Worm (Caenorhabditis elegans) whole organism, midembryonic: ENCODE measurements around the gene F57A8.6.

Source experiments
- T22C8.4 ChIP-seq: fragments of 200-800 bp; sonication (Bioruptor generic); IDR thresholded peaks from 2 replicates; pipeline ENCODE4 v1.3.6; 2022; ENCODE audit warnings: missing genetic modification characterization, missing compliant biosample characterization
- cog-1 ChIP-seq: sonication (generic microtip); optimal IDR thresholded peaks from 2 replicates; lab custom pipeline; 2016; ENCODE audit warnings: missing genetic modification characterization, missing compliant biosample characterization
- flt-1 ChIP-seq: fragments of 200-800 bp; sonication (Bioruptor generic); IDR thresholded peaks from 2 replicates; pipeline ENCODE4 v1.3.6; 2022; ENCODE audit warnings: missing genetic modification characterization, missing compliant biosample characterization
- klf-2 ChIP-seq: fragments of 200-800 bp; sonication (Bioruptor generic); conservative IDR thresholded peaks from 2 replicates; pipeline ENCODE4 v1.3.6; 2022; ENCODE audit warnings: missing genetic modification reagents, missing genetic modification characterization, missing compliant biosample characterization
- med-1 ChIP-seq: sonication (generic microtip); optimal IDR thresholded peaks from 2 replicates; lab custom pipeline; 2017; ENCODE audit warnings: missing genetic modification characterization, mild to moderate bottlenecking, missing compliant biosample characterization, antibody characterized with exemption, missing genetic modification reagents; ENCODE audit not compliant: insufficient read depth
- ref-1 ChIP-seq: fragments of 200-800 bp; sonication (Bioruptor generic); conservative IDR thresholded peaks from 2 replicates; pipeline ENCODE4 v1.3.6; 2022; ENCODE audit warnings: missing genetic modification reagents, missing genetic modification characterization, missing compliant biosample characterization
- tab-1 ChIP-seq: fragments of 200-800 bp; sonication (Bioruptor generic); IDR thresholded peaks from 2 replicates; pipeline ENCODE4 v1.3.6; 2022; ENCODE audit warnings: missing genetic modification characterization, missing compliant biosample characterization
- ztf-23 ChIP-seq: fragments of 200-800 bp; sonication (Bioruptor generic); IDR thresholded peaks from 2 replicates; pipeline ENCODE4 v1.3.6; 2022; ENCODE audit warnings: missing genetic modification reagents, missing genetic modification characterization, missing compliant biosample characterization
- ztf-29 ChIP-seq: fragments of 200-800 bp; sonication (Bioruptor generic); IDR thresholded peaks from 2 replicates; pipeline ENCODE4 v1.3.6; 2022; ENCODE audit warnings: missing genetic modification reagents, missing genetic modification characterization, missing compliant biosample characterization

Gene F57A8.6

ce11 chrV:10084864-10085263 is 11.2 kb upstream of the F57A8.6 start, which contains the start of gene R04B5.6:
TSS of gene R04B5.6 (plus strand) at chrV:10085164.
- TF ChIP-seq T22C8.4: no peak
- no peak for TF ChIP-seq cog-1 (tag; lab: Kevin White, UChicago)
- no peak for TF ChIP-seq flt-1 (GFP tag; lab: Robert Waterston, UW)
- no peak for TF ChIP-seq tab-1 (GFP tag; lab: Robert Waterston, UW)
- no peak for TF ChIP-seq ref-1 (GFP tag; lab: Robert Waterston, UW)
- no peak for TF ChIP-seq ztf-29 (GFP tag; lab: Robert Waterston, UW)
- no peak for TF ChIP-seq ztf-23
- TF ChIP-seq med-1 (GFP tag; lab: Kevin White, UChicago): no peak
- TF ChIP-seq klf-2: no peak

ce11 chrV:10083999-10084468 is 10.3 kb upstream of the F57A8.6 start, which contains the start of gene nhr-12:
TSS of gene nhr-12 (minus strand) at chrV:10084049.
- TF ChIP-seq cog-1 (tag; lab: Kevin White, UChicago): no peak
- no peak for TF ChIP-seq ztf-23
- no peak for TF ChIP-seq flt-1 (GFP tag; lab: Robert Waterston, UW)
- TF ChIP-seq ref-1 (GFP tag; lab: Robert Waterston, UW): no peak
- no peak for TF ChIP-seq T22C8.4
- TF ChIP-seq tab-1 (GFP tag; lab: Robert Waterston, UW): no peak
- no peak for TF ChIP-seq med-1 (GFP tag; lab: Kevin White, UChicago)
- TF ChIP-seq ztf-29 (GFP tag; lab: Robert Waterston, UW): no peak
- no peak for TF ChIP-seq klf-2

- no peak for TF ChIP-seq T22C8.4
- TF ChIP-seq flt-1 (GFP tag; lab: Robert Waterston, UW): no peak
- no peak for TF ChIP-seq cog-1 (tag; lab: Kevin White, UChicago)
- TF ChIP-seq klf-2: no peak
- no peak for TF ChIP-seq ref-1 (GFP tag; lab: Robert Waterston, UW)
- TF ChIP-seq tab-1 (GFP tag; lab: Robert Waterston, UW): no peak
- no peak for TF ChIP-seq ztf-29 (GFP tag; lab: Robert Waterston, UW)
- TF ChIP-seq med-1 (GFP tag; lab: Kevin White, UChicago): no peak
- TF ChIP-seq ztf-23: no peak
Measured at ce11 chrV:10081636-10082035, 7.9 kb upstream of the F57A8.6 start, which contains the start of gene nhr-205. TSS of gene nhr-205 (minus strand) at chrV:10081776.

- no peak for TF ChIP-seq cog-1 (tag; lab: Kevin White, UChicago)
Measured at ce11 chrV:10080905-10081304, 7.2 kb upstream of the F57A8.6 start.

ce11 chrV:10078244-10078643 is 4.6 kb upstream of the F57A8.6 start, which contains the start of gene R04B5.1:
TSS of gene R04B5.1 (minus strand) at chrV:10078344.
- TF ChIP-seq med-1 (GFP tag; lab: Kevin White, UChicago) (no peak), cog-1 (tag; lab: Kevin White, UChicago) (no peak), ztf-29 (GFP tag; lab: Robert Waterston, UW) (no peak), ref-1 (GFP tag; lab: Robert Waterston, UW) (no peak), klf-2 (no peak), ztf-23 (no peak), flt-1 (GFP tag; lab: Robert Waterston, UW) (no peak), T22C8.4 (no peak), tab-1 (GFP tag; lab: Robert Waterston, UW) (no peak)

- TF ChIP-seq ref-1 (GFP tag; lab: Robert Waterston, UW) (no peak), med-1 (GFP tag; lab: Kevin White, UChicago) (no peak), cog-1 (tag; lab: Kevin White, UChicago) (no peak), T22C8.4 (no peak), flt-1 (GFP tag; lab: Robert Waterston, UW) (no peak), ztf-23 (no peak), ztf-29 (GFP tag; lab: Robert Waterston, UW) (no peak), tab-1 (GFP tag; lab: Robert Waterston, UW) (no peak), klf-2 (no peak)
Measured at ce11 chrV:10075441-10075840, 1.7 kb upstream of the F57A8.6 start, which contains the start of gene F57A8.7. TSS of gene F57A8.7 (plus strand) at chrV:10075741.

ce11 chrV:10072721-10073120 is 972 bp downstream of the F57A8.6 start:
- TF ChIP-seq ref-1 (GFP tag; lab: Robert Waterston, UW) (no peak), ztf-23 (no peak), flt-1 (GFP tag; lab: Robert Waterston, UW) (no peak), klf-2 (no peak), med-1 (GFP tag; lab: Kevin White, UChicago) (no peak), ztf-29 (GFP tag; lab: Robert Waterston, UW) (no peak), cog-1 (tag; lab: Kevin White, UChicago) (no peak), tab-1 (GFP tag; lab: Robert Waterston, UW) (no peak), T22C8.4 (no peak)

- no peak for TF ChIP-seq klf-2
- no peak for TF ChIP-seq tab-1 (GFP tag; lab: Robert Waterston, UW)
- TF ChIP-seq cog-1 (tag; lab: Kevin White, UChicago): no peak
- TF ChIP-seq T22C8.4: no peak
- TF ChIP-seq ztf-23: no peak
- TF ChIP-seq med-1 (GFP tag; lab: Kevin White, UChicago): no peak
- TF ChIP-seq flt-1 (GFP tag; lab: Robert Waterston, UW): no peak
- no peak for TF ChIP-seq ref-1 (GFP tag; lab: Robert Waterston, UW)
- no peak for TF ChIP-seq ztf-29 (GFP tag; lab: Robert Waterston, UW)
Measured at ce11 chrV:10070541-10070940, 3.2 kb downstream of the F57A8.6 start, which contains the start of gene nhr-192. TSS of gene nhr-192 (minus strand) at chrV:10070641.

ce11 chrV:10066769-10067168 is 6.9 kb downstream of the F57A8.6 start, which contains the start of gene npr-39:
TSS of gene npr-39 (plus strand) at chrV:10067069.
- TF ChIP-seq tab-1 (GFP tag; lab: Robert Waterston, UW) (no peak), flt-1 (GFP tag; lab: Robert Waterston, UW) (no peak), ztf-29 (GFP tag; lab: Robert Waterston, UW) (no peak), cog-1 (tag; lab: Kevin White, UChicago) (no peak), klf-2 (no peak), T22C8.4 (no peak)

- TF ChIP-seq klf-2 (no peak), ztf-23 (no peak), T22C8.4 (no peak), med-1 (GFP tag; lab: Kevin White, UChicago) (no peak), ztf-29 (GFP tag; lab: Robert Waterston, UW) (no peak), tab-1 (GFP tag; lab: Robert Waterston, UW) (no peak), ref-1 (GFP tag; lab: Robert Waterston, UW) (no peak), cog-1 (tag; lab: Kevin White, UChicago) (no peak), flt-1 (GFP tag; lab: Robert Waterston, UW) (no peak)
Measured at ce11 chrV:10065679-10066078, 8.0 kb downstream of the F57A8.6 start.
